Fruit fly (Drosophila melanogaster): ENCODE measurements around the gene RpL26.

Gene RpL26

DNA sequence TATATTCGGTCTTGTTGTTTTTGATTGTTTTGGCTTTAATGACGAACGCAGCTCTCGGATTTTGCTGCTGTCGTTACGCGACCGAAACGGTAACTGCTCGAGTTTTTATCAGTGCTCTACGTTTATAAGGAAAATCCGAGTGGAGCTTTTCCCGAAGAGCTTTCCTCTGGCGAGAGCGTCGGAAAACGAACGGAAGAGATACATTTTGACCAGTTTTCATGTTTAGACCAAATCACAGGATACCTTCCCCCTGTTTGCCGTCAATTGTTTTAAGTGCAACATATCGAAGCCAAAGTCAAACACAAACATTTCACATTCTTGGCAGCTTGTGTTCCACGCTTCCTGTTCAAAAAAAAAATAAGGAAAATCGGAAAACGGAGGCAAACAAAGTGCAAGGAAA is 47.3 kb downstream of the RpL26 start, which contains the start of gene CG32204:
Gene CG32204 (minus strand): TSS at position 101 of the 400 bp plus-strand sequence.
- TF ChIP-seq CG1621 (tag; optimal IDR thresholded peaks at IDR 0.05) = no peak

DNA sequence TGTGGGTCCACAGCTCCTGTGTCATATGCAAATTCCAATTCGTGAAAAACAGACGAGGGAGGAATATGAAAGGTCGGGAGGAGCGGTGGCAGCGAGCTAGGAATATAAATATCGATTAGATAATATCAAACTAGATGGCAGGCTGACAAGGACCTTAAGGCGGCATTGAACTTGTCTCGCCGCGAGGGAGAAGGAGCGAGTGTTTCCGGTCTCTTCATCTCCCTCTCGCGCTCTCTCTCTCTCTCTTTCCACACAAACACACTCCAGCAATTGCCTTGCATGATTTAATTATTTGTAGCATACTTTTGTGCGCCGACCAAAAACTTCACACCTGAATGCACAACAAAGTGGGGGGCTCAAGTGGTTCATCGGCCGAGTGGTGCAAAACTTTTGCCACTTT is 48.3 kb downstream of the RpL26 start:
- peak; percentile 10 for TF ChIP-seq CG31627 (GFP tag; optimal IDR thresholded peaks at IDR 0.05)
- TF ChIP-seq fd59A (GFP tag; optimal IDR thresholded peaks at IDR 0.05) = no peak
- TF ChIP-seq ss (GFP tag; optimal IDR thresholded peaks at IDR 0.05) = no peak
- TF ChIP-seq salr (GFP tag; optimal IDR thresholded peaks at IDR 0.05) = peak in 1 of 2 experiments; percentile 5
- no peak for TF ChIP-seq vri (GFP tag; optimal IDR thresholded peaks at IDR 0.05)
- no peak for TF ChIP-seq Lpt (GFP tag; optimal IDR thresholded peaks at IDR 0.05)
- no peak for TF ChIP-seq CG7368 (GFP tag; optimal IDR thresholded peaks at IDR 0.05)
- TF ChIP-seq CG8319 (GFP tag; optimal IDR thresholded peaks at IDR 0.05) = peak; percentile 20
- peak; percentile 4 for TF ChIP-seq CG10669 (GFP tag; optimal IDR thresholded peaks at IDR 0.05)
- TF ChIP-seq Sox14 (GFP tag; optimal IDR thresholded peaks at IDR 0.05) = no peak
- TF ChIP-seq Blimp-1 (GFP tag; optimal IDR thresholded peaks at IDR 0.05) = no peak
- TF ChIP-seq Hr39 (GFP tag; optimal IDR thresholded peaks at IDR 0.05) = no peak
- peak; percentile 22 for TF ChIP-seq acj6 (GFP tag; optimal IDR thresholded peaks at IDR 0.05)
- peak; percentile 65; the same call in 2 of the 3 replicates for TF ChIP-seq eg (GFP tag; IDR thresholded peaks at IDR 0.05)
- peak; percentile 14 for TF ChIP-seq CG9139 (GFP tag; optimal IDR thresholded peaks at IDR 0.05)
- no peak for TF ChIP-seq Ets96B (tag; optimal IDR thresholded peaks at IDR 0.05)
- no peak for TF ChIP-seq net (GFP tag; optimal IDR thresholded peaks at IDR 0.05)
- peak; percentile 6 for TF ChIP-seq CG6808 (GFP tag; optimal IDR thresholded peaks at IDR 0.05)
- TF ChIP-seq CG6854 (GFP tag; optimal IDR thresholded peaks at IDR 0.05) = no peak
- no peak for TF ChIP-seq Eip75B (GFP tag; optimal IDR thresholded peaks at IDR 0.05)
- TF ChIP-seq achi (GFP tag; optimal IDR thresholded peaks at IDR 0.05) = peak; percentile 8
- TF ChIP-seq CG8119 (GFP tag; IDR thresholded peaks at IDR 0.05) = no peak
- no peak for TF ChIP-seq Eip78C (GFP tag)
- TF ChIP-seq OdsH (GFP tag; optimal IDR thresholded peaks at IDR 0.05) = peak; percentile 8
- TF ChIP-seq lz (GFP tag; optimal IDR thresholded peaks at IDR 0.05) = peak; percentile 10
- no peak for TF ChIP-seq CG6792 (GFP tag; optimal IDR thresholded peaks at IDR 0.05)
- TF ChIP-seq CG8632 (GFP tag; optimal IDR thresholded peaks at IDR 0.05) = peak; percentile 10
- TF ChIP-seq CG4318 (GFP tag; optimal IDR thresholded peaks at IDR 0.05) = no peak
- TF ChIP-seq CG6163 (GFP tag; IDR thresholded peaks at IDR 0.05) = peak; percentile 55; the same call in 2 of the 3 replicates
- no peak for TF ChIP-seq CG11762 (GFP tag; optimal IDR thresholded peaks at IDR 0.05; ENCODE audit: insufficient read depth)
- no peak for TF ChIP-seq Sox15 (GFP tag; optimal IDR thresholded peaks at IDR 0.05)
- TF ChIP-seq Ets21C (GFP tag; optimal IDR thresholded peaks at IDR 0.05) = no peak
- no peak for TF ChIP-seq Smox (GFP tag; optimal IDR thresholded peaks at IDR 0.05)
- no peak for TF ChIP-seq Gug (GFP tag; IDR thresholded peaks at IDR 0.05)
- TF ChIP-seq esn (GFP tag; optimal IDR thresholded peaks at IDR 0.05) = no peak
- TF ChIP-seq CG3919 (GFP tag; optimal IDR thresholded peaks at IDR 0.05) = peak; percentile 61
- no peak for TF ChIP-seq Eip93F (GFP tag; optimal IDR thresholded peaks at IDR 0.05)
- TF ChIP-seq pdm3 (GFP tag; optimal IDR thresholded peaks at IDR 0.05) = no peak
- no peak for TF ChIP-seq CG3032 (tag; optimal IDR thresholded peaks at IDR 0.05)
- TF ChIP-seq CG1621 (tag; optimal IDR thresholded peaks at IDR 0.05) = peak; percentile 28
- TF ChIP-seq fkh (GFP tag; optimal IDR thresholded peaks at IDR 0.05) = no peak
- TF ChIP-seq Sox102F (GFP tag; optimal IDR thresholded peaks at IDR 0.05) = no peak
- no peak for TF ChIP-seq CG10631 (GFP tag; optimal IDR thresholded peaks at IDR 0.05)
- TF ChIP-seq topi (GFP tag; optimal IDR thresholded peaks at IDR 0.05) = no peak
- peak; percentile 30 for TF ChIP-seq CG34406 (GFP tag; optimal IDR thresholded peaks at IDR 0.05)
- TF ChIP-seq cyc (GFP tag; optimal IDR thresholded peaks at IDR 0.05) = no peak
- no peak for TF ChIP-seq dsx (GFP tag; optimal IDR thresholded peaks at IDR 0.05; ENCODE audit: poor library complexity, severe bottlenecking)

Data from whole organism, prepupa.